Worm (Caenorhabditis elegans) whole organism, L4 larva: Measurements from ENCODE around the gene str-246.

Experiments used
- F26F4.8 ChIP-seq: fragments of 200-800 bp; sonication (Bioruptor generic); conservative IDR thresholded peaks from 2 replicates; pipeline ENCODE4 v1.3.6; 2022; ENCODE audit warnings: missing genetic modification characterization, missing compliant biosample characterization
- R02D3.7 ChIP-seq: fragments of 150-350 bp; sonication (generic microtip); optimal IDR thresholded peaks from 3 replicates; lab custom pipeline; 2014; ENCODE audit warnings: missing biosample characterization, missing genetic modification characterization
- Y105C5A.15 ChIP-seq: fragments of 200-800 bp; sonication (Bioruptor generic); IDR thresholded peaks from 2 replicates; pipeline ENCODE4 v1.3.6; 2022; ENCODE audit warnings: missing genetic modification characterization, missing compliant biosample characterization
- Y5F2A.4 ChIP-seq: fragments of 200-800 bp; sonication (Bioruptor generic); optimal IDR thresholded peaks from 2 replicates; lab custom pipeline; 2018; ENCODE audit warnings: mild to moderate bottlenecking, missing genetic modification characterization, missing compliant biosample characterization
- ZK546.5 ChIP-seq, 2 experiments: sonication (generic microtip); optimal IDR thresholded peaks; 2 replicates each; lab custom pipeline; 2017; ENCODE audit warnings: missing biosample characterization in 2 of 2, missing genetic modification characterization in 2 of 2
- aha-1 ChIP-seq: fragments of 150-350 bp; peaks from one replicate; lab custom pipeline; 2014; ENCODE audit warnings: missing biosample characterization, missing genetic modification characterization
- ama-1 ChIP-seq: fragments of 150-350 bp; optimal IDR thresholded peaks from 2 replicates; lab custom pipeline; 2014; ENCODE audit warnings: inconsistent platforms, mixed read lengths
- ceh-20 ChIP-seq: fragments of 200-800 bp; sonication (Bioruptor generic); IDR thresholded peaks from 2 replicates; pipeline ENCODE4 v1.3.6; 2022; ENCODE audit warnings: missing genetic modification reagents, missing genetic modification characterization, missing compliant biosample characterization
- ceh-28 ChIP-seq: fragments of 150-350 bp; optimal IDR thresholded peaks from 2 replicates; lab custom pipeline; 2014; ENCODE audit warnings: missing biosample characterization, missing genetic modification reagents, missing genetic modification characterization
- ces-1 ChIP-seq: fragments of 150-350 bp; sonication (generic microtip); optimal IDR thresholded peaks from 4 replicates; lab custom pipeline; 2014; ENCODE audit warnings: missing biosample characterization, missing genetic modification reagents, missing genetic modification characterization
- daf-12 ChIP-seq: fragments of 150-350 bp; optimal IDR thresholded peaks from 2 replicates; lab custom pipeline; 2014; ENCODE audit warnings: missing biosample characterization, missing genetic modification reagents, missing genetic modification characterization
- daf-16 ChIP-seq, 3 experiments: sonication (generic microtip); optimal IDR thresholded peaks; 2 replicates each; lab custom pipeline; 2016 to 2017; ENCODE audit warnings: missing genetic modification characterization in 3 of 3, missing genetic modification reagents in 3 of 3, mild to moderate bottlenecking in 2 of 3, missing compliant biosample characterization in 2 of 3, missing biosample characterization in 1 of 3, moderate library complexity in 1 of 3
- dmd-6 ChIP-seq: fragments of 200-800 bp; sonication (Bioruptor generic); IDR thresholded peaks from 2 replicates; pipeline ENCODE4 v1.3.6; 2022; ENCODE audit warnings: missing genetic modification reagents, missing genetic modification characterization, missing compliant biosample characterization
- dmd-8 ChIP-seq: fragments of 200-800 bp; sonication (Bioruptor generic); IDR thresholded peaks from 2 replicates; pipeline ENCODE4 v1.3.6; 2022; ENCODE audit warnings: missing genetic modification characterization, missing compliant biosample characterization
- dmd-9 ChIP-seq: fragments of 200-800 bp; sonication (Bioruptor generic); IDR thresholded peaks from 2 replicates; pipeline ENCODE4 v1.3.6; 2022; ENCODE audit warnings: missing genetic modification reagents, missing genetic modification characterization, missing compliant biosample characterization
- dpl-1 ChIP-seq: fragments of 150-350 bp; optimal IDR thresholded peaks from 2 replicates; lab custom pipeline; 2014; ENCODE audit warnings: missing biosample characterization, missing genetic modification reagents, missing genetic modification characterization
- dve-1 ChIP-seq: sonication (generic microtip); optimal IDR thresholded peaks from 2 replicates; lab custom pipeline; 2017; ENCODE audit warnings: antibody characterized with exemption, mild to moderate bottlenecking, missing genetic modification characterization, missing compliant biosample characterization; ENCODE audit not compliant: insufficient read depth
- egl-43 ChIP-seq: fragments of 200-800 bp; sonication (Bioruptor generic); IDR thresholded peaks from 2 replicates; pipeline ENCODE4 v1.3.6; 2022; ENCODE audit warnings: missing genetic modification reagents, missing genetic modification characterization, missing compliant biosample characterization
- hif-1 ChIP-seq, 2 experiments: sonication (generic microtip); optimal IDR thresholded peaks; 2 replicates each; lab custom pipeline; 2016 to 2017; ENCODE audit warnings: missing compliant biosample characterization in 2 of 2, missing genetic modification characterization in 2 of 2, missing genetic modification reagents in 2 of 2, missing genotype in 2 of 2, mild to moderate bottlenecking in 1 of 2
- hlh-11 ChIP-seq: fragments of 200-800 bp; sonication (Bioruptor generic); optimal IDR thresholded peaks from 2 replicates; lab custom pipeline; 2018; ENCODE audit warnings: mild to moderate bottlenecking, missing genetic modification characterization, missing compliant biosample characterization
- hlh-30 ChIP-seq: sonication (generic microtip); optimal IDR thresholded peaks from 2 replicates; lab custom pipeline; 2017; ENCODE audit warnings: antibody characterized with exemption, mild to moderate bottlenecking, missing genetic modification characterization, missing compliant biosample characterization; ENCODE audit not compliant: insufficient read depth
- hmg-1.1 ChIP-seq: fragments of 200-800 bp; sonication (Bioruptor generic); IDR thresholded peaks from 2 replicates; pipeline ENCODE4 v1.3.6; 2022; ENCODE audit warnings: missing genetic modification reagents, missing genetic modification characterization, missing compliant biosample characterization
- jun-1 ChIP-seq: fragments of 150-350 bp; optimal IDR thresholded peaks from 2 replicates; lab custom pipeline; 2014; ENCODE audit warnings: missing biosample characterization, missing genetic modification reagents, missing genetic modification characterization
- lin-15B ChIP-seq: fragments of 150-350 bp; sonication (generic microtip); optimal IDR thresholded peaks from 3 replicates; lab custom pipeline; 2014; ENCODE audit warnings: missing biosample characterization, missing genetic modification characterization
- lsy-2 ChIP-seq, 2 experiments: fragments of 150-350 bp in 1 of 2; sonication (generic microtip) in 1 of 2; optimal IDR thresholded peaks; 2 replicates each; lab custom pipeline; 2014 to 2017; ENCODE audit warnings: missing biosample characterization in 2 of 2, missing genetic modification characterization in 2 of 2
- mdl-1 ChIP-seq, 2 experiments: fragments of 150-350 bp in 1 of 2; sonication (generic microtip) in 1 of 2; optimal IDR thresholded peaks; 2 replicates each; lab custom pipeline; 2014 to 2017; ENCODE audit warnings: missing biosample characterization in 2 of 2, missing genetic modification characterization in 2 of 2
- mdt-29 ChIP-seq: fragments of 200-800 bp; sonication (Bioruptor generic); IDR thresholded peaks from 2 replicates; pipeline ENCODE4 v1.3.6; 2022; ENCODE audit warnings: missing genetic modification reagents, missing genetic modification characterization, missing compliant biosample characterization
- mep-1 ChIP-seq: fragments of 150-350 bp; sonication (generic microtip); optimal IDR thresholded peaks from 3 replicates; lab custom pipeline; 2014; ENCODE audit warnings: missing biosample characterization, missing genetic modification characterization
- mxl-3 ChIP-seq: fragments of 200-800 bp; sonication (Bioruptor generic); optimal IDR thresholded peaks from 2 replicates; lab custom pipeline; 2018; ENCODE audit warnings: mild to moderate bottlenecking, missing genetic modification characterization, missing compliant biosample characterization
- nhr-10 ChIP-seq: fragments of 150-350 bp; optimal IDR thresholded peaks from 2 replicates; lab custom pipeline; 2014; ENCODE audit warnings: missing biosample characterization, missing genetic modification characterization
- nhr-102 ChIP-seq: sonication (generic microtip); optimal IDR thresholded peaks from 2 replicates; lab custom pipeline; 2016; ENCODE audit warnings: mild to moderate bottlenecking, missing genetic modification characterization, moderate library complexity, missing compliant biosample characterization
- nhr-25 ChIP-seq: sonication (generic microtip); optimal IDR thresholded peaks from 2 replicates; lab custom pipeline; 2017; ENCODE audit warnings: missing genetic modification characterization, mild to moderate bottlenecking, missing compliant biosample characterization, antibody characterized with exemption, moderate library complexity, borderline replicate concordance; ENCODE audit not compliant: insufficient read depth
- nhr-28 ChIP-seq: fragments of 150-350 bp; optimal IDR thresholded peaks from 2 replicates; lab custom pipeline; 2014; ENCODE audit warnings: missing biosample characterization, missing genetic modification characterization
- nhr-77 ChIP-seq: fragments of 150-350 bp; optimal IDR thresholded peaks from 2 replicates; lab custom pipeline; 2014; ENCODE audit warnings: missing biosample characterization, missing genetic modification characterization
- pha-4 ChIP-seq, 2 experiments: fragments of 150-350 bp in 1 of 2; fragments of 200-800 bp in 1 of 2; sonication (Bioruptor generic) in 1 of 2; IDR thresholded peaks in 1 of 2; optimal IDR thresholded peaks in 1 of 2; 2 replicates each; pipeline versions ENCODE4 v1.3.6 to Lab custom; 2014 to 2022; ENCODE audit warnings: missing genetic modification characterization in 2 of 2, missing genetic modification reagents in 2 of 2, missing biosample characterization in 1 of 2, missing compliant biosample characterization in 1 of 2
- pqm-1 ChIP-seq: sonication (generic microtip); optimal IDR thresholded peaks from 2 replicates; lab custom pipeline; 2017; ENCODE audit warnings: missing biosample characterization, missing genetic modification characterization
- rbr-2 ChIP-seq: sonication (generic microtip); optimal IDR thresholded peaks from 2 replicates; lab custom pipeline; 2016; ENCODE audit warnings: missing genotype, missing genetic modification characterization, missing compliant biosample characterization
- set-16 ChIP-seq: fragments of 200-800 bp; sonication (Bioruptor generic); IDR thresholded peaks from 2 replicates; pipeline ENCODE4 v1.3.6; 2022; ENCODE audit warnings: missing genetic modification reagents, missing genetic modification characterization, missing compliant biosample characterization
- unc-62 ChIP-seq, 3 experiments: fragments of 150-350 bp in 1 of 3; sonication (generic microtip); optimal IDR thresholded peaks in 2 of 3; peaks in 1 of 3; 1 replicate in 1 of 3; 2 replicates in 2 of 3; lab custom pipeline; 2014 to 2017; ENCODE audit warnings: missing biosample characterization in 3 of 3, missing genetic modification characterization in 3 of 3, missing genetic modification reagents in 3 of 3, missing genotype in 1 of 3

str-246 gene

ce11 chrIII:11040606-11041005, 36.9 kb upstream of the str-246 start:
- peak in 1 of 2 experiments; percentile 6 for TF ChIP-seq daf-16 (GFP tag; optimal IDR thresholded peaks at IDR 0.05; lab: Kevin White, UChicago)
- peak; percentile 48 for TF ChIP-seq daf-16 (tag; optimal IDR thresholded peaks at IDR 0.05; lab: Kevin White, UChicago)
- peak; percentile 69 for TF ChIP-seq nhr-28
- TF ChIP-seq mxl-3 = peak; percentile 93
- TF ChIP-seq nhr-25 (tag; lab: Kevin White, UChicago) = no peak
- TF ChIP-seq mdl-1 (tag; optimal IDR thresholded peaks at IDR 0.05; lab: Kevin White, UChicago) = peak; percentile 21 to 70
- TF ChIP-seq dmd-8 = no peak
- TF ChIP-seq ceh-28 (tag; lab: Kevin White, UChicago) = no peak
- peak; percentile 64 for TF ChIP-seq aha-1 (tag; lab: Kevin White, UChicago)
- TF ChIP-seq pqm-1 (tag; lab: Kevin White, UChicago) = peak; percentile 33
- TF ChIP-seq hlh-30 (tag; lab: Kevin White, UChicago) = peak; percentile 46

ce11 chrIII:11045196-11045595, 32.3 kb upstream of the str-246 start:
- TF ChIP-seq nhr-10 (tag; lab: Kevin White, UChicago) (no peak), unc-62 (GFP tag; optimal IDR thresholded peaks at IDR 0.05 in 1 of 2; lab: Kevin White, UChicago) (peak in 1 of 2 experiments; percentile 1), unc-62 (tag; optimal IDR thresholded peaks at IDR 0.05; lab: Kevin White, UChicago) (no peak), aha-1 (tag; lab: Kevin White, UChicago) (peak; percentile 87), set-16 (GFP tag; lab: Robert Waterston, UW) (peak; percentile 71)

- peak; percentile 81 for TF ChIP-seq pqm-1 (tag; lab: Kevin White, UChicago)
- no peak for TF ChIP-seq ces-1 (GFP tag; lab: Kevin White, UChicago)
- TF ChIP-seq dmd-6 = peak; percentile 34; the same call in 1 of the 2 replicates
- TF ChIP-seq daf-16 (GFP tag; optimal IDR thresholded peaks at IDR 0.05; lab: Kevin White, UChicago) = no peak
- TF ChIP-seq daf-16 (tag; optimal IDR thresholded peaks at IDR 0.05; lab: Kevin White, UChicago) = peak; percentile 39
- peak; percentile 3 for TF ChIP-seq mep-1
- TF ChIP-seq aha-1 (tag; lab: Kevin White, UChicago) = no peak
- TF ChIP-seq R02D3.7 = no peak
- TF ChIP-seq nhr-28 = peak; percentile 76
- no peak for TF ChIP-seq ceh-20 (GFP tag; lab: Robert Waterston, UW)
- TF ChIP-seq dve-1 = peak; percentile 30
- TF ChIP-seq lin-15B (tag; lab: Kevin White, UChicago) = no peak
- TF ChIP-seq hlh-11 = peak; percentile 43
These were observed 31.0 kb upstream of the str-246 start for ce11 chrIII:11046549-11046948.

- 0 out of 2 replicates have a peak, but pooled peaks have one; percentile 23 for TF ChIP-seq pha-4 (GFP tag; IDR thresholded peaks at IDR 0.05; lab: Robert Waterston, UW)
- peak; percentile 50 for TF ChIP-seq pha-4 (tag; optimal IDR thresholded peaks at IDR 0.05; lab: Kevin White, UChicago)
- TF ChIP-seq F26F4.8 (GFP tag; lab: Robert Waterston, UW) = no peak
- peak; percentile 22 for TF ChIP-seq mep-1
- TF ChIP-seq daf-12 (tag; lab: Kevin White, UChicago) = no peak
- TF ChIP-seq dve-1 = peak; percentile 80
- TF ChIP-seq ceh-20 (GFP tag; lab: Robert Waterston, UW) = no peak
- peak; percentile 11 to 67 for TF ChIP-seq mdl-1 (tag; optimal IDR thresholded peaks at IDR 0.05; lab: Kevin White, UChicago)
- no peak for TF ChIP-seq ama-1 (lab: Kevin White, UChicago)
- peak; percentile 63 for TF ChIP-seq jun-1
- TF ChIP-seq dmd-6 = 0 out of 2 replicates have a peak, but pooled peaks have one; percentile 23
- no peak for TF ChIP-seq nhr-102 (tag; lab: Kevin White, UChicago)
- peak in 1 of 2 experiments; percentile 15 for TF ChIP-seq lsy-2 (tag; optimal IDR thresholded peaks at IDR 0.05; lab: Kevin White, UChicago)
- no peak for TF ChIP-seq daf-16 (GFP tag; optimal IDR thresholded peaks at IDR 0.05; lab: Kevin White, UChicago)
- peak; percentile 47 for TF ChIP-seq daf-16 (tag; optimal IDR thresholded peaks at IDR 0.05; lab: Kevin White, UChicago)
- TF ChIP-seq unc-62 (GFP tag; optimal IDR thresholded peaks at IDR 0.05 in 1 of 2; lab: Kevin White, UChicago) = peak in 1 of 2 experiments; percentile 78
- no peak for TF ChIP-seq unc-62 (tag; optimal IDR thresholded peaks at IDR 0.05; lab: Kevin White, UChicago)
- TF ChIP-seq dpl-1 (GFP tag; lab: Kevin White, UChicago) = no peak
- 0 out of 2 replicates have a peak, but pooled peaks have one; percentile 4 for TF ChIP-seq egl-43 (GFP tag; lab: Robert Waterston, UW)
- TF ChIP-seq ces-1 (GFP tag; lab: Kevin White, UChicago) = no peak
- no peak for TF ChIP-seq ZK546.5 (tag; optimal IDR thresholded peaks at IDR 0.05; lab: Kevin White, UChicago)
- TF ChIP-seq nhr-77 = peak; percentile 55
- peak; percentile 44 for TF ChIP-seq pqm-1 (tag; lab: Kevin White, UChicago)
- peak; percentile 60 for TF ChIP-seq set-16 (GFP tag; lab: Robert Waterston, UW)
- peak in 1 of 2 experiments; percentile 19 for TF ChIP-seq hif-1 (tag; optimal IDR thresholded peaks at IDR 0.05; lab: Kevin White, UChicago)
- no peak for TF ChIP-seq Y105C5A.15
- TF ChIP-seq rbr-2 = peak; percentile 20
- no peak for TF ChIP-seq dmd-9 (GFP tag; lab: Robert Waterston, UW)
- TF ChIP-seq hmg-1.1 (GFP tag; lab: Robert Waterston, UW) = 0 out of 2 replicates have a peak, but pooled peaks have one; percentile 11
- peak; percentile 96 for TF ChIP-seq nhr-28
- no peak for TF ChIP-seq Y5F2A.4 (GFP tag; lab: Kevin White, UChicago)
- no peak for TF ChIP-seq mdt-29
- TF ChIP-seq hlh-11 = peak; percentile 73
- TF ChIP-seq hlh-30 (tag; lab: Kevin White, UChicago) = peak; percentile 16
These were observed 26.8 kb upstream of the str-246 start for ce11 chrIII:11050658-11051118.
